Worm (Caenorhabditis elegans) whole organism, L2 larva: ENCODE data around the gene T06C10.3.

Experiments used
- C34F6.9 ChIP-seq: fragments of 150-350 bp; optimal IDR thresholded peaks from 2 replicates; lab custom pipeline; 2014; ENCODE audit warnings: missing biosample characterization, missing genetic modification characterization
- Y55F3AM.14 ChIP-seq: fragments of 200-800 bp; sonication (Bioruptor generic); optimal IDR thresholded peaks from 2 replicates; lab custom pipeline; 2018; ENCODE audit warnings: mild to moderate bottlenecking, missing genetic modification characterization, missing compliant biosample characterization
- ZK546.5 ChIP-seq: sonication (generic microtip); optimal IDR thresholded peaks from 2 replicates; lab custom pipeline; 2017; ENCODE audit warnings: missing biosample characterization, missing genetic modification characterization
- ama-1 ChIP-seq: fragments of 150-350 bp; optimal IDR thresholded peaks from 2 replicates; lab custom pipeline; 2018; ENCODE audit warnings: inconsistent platforms
- ceh-82 ChIP-seq: fragments of 150-350 bp; optimal IDR thresholded peaks from 2 replicates; lab custom pipeline; 2014; ENCODE audit warnings: missing biosample characterization, missing genetic modification characterization
- crh-2 ChIP-seq: sonication (generic microtip); optimal IDR thresholded peaks from 2 replicates; lab custom pipeline; 2017; ENCODE audit warnings: missing biosample characterization, missing genetic modification characterization
- elt-3 ChIP-seq: sonication (generic microtip); optimal IDR thresholded peaks from 2 replicates; lab custom pipeline; 2017; ENCODE audit warnings: missing biosample characterization, missing genetic modification characterization
- gmeb-1 ChIP-seq: fragments of 150-350 bp; optimal IDR thresholded peaks from 2 replicates; lab custom pipeline; 2014; ENCODE audit warnings: missing biosample characterization, missing genetic modification characterization
- lin-13 ChIP-seq: fragments of 150-350 bp; optimal IDR thresholded peaks from 2 replicates; lab custom pipeline; 2014; ENCODE audit warnings: missing biosample characterization, missing genetic modification reagents, missing genetic modification characterization
- lin-39 ChIP-seq: fragments of 150-350 bp; optimal IDR thresholded peaks from 2 replicates; lab custom pipeline; 2014; ENCODE audit warnings: missing biosample characterization, missing genetic modification reagents, missing genetic modification characterization
- mbf-1 ChIP-seq: sonication (generic microtip); optimal IDR thresholded peaks from 2 replicates; lab custom pipeline; 2017; ENCODE audit warnings: missing biosample characterization, missing genetic modification characterization
- mdl-1 ChIP-seq, 2 experiments: fragments of 150-350 bp in 1 of 2; sonication (generic microtip) in 1 of 2; optimal IDR thresholded peaks; 2 replicates each; lab custom pipeline; 2017; ENCODE audit warnings: missing biosample characterization in 2 of 2, missing genetic modification characterization in 2 of 2
- nhr-10 ChIP-seq: sonication (generic microtip); optimal IDR thresholded peaks from 2 replicates; lab custom pipeline; 2017; ENCODE audit warnings: missing biosample characterization, missing genetic modification characterization
- nhr-23 ChIP-seq: fragments of 150-350 bp; optimal IDR thresholded peaks from 2 replicates; lab custom pipeline; 2014; ENCODE audit warnings: missing biosample characterization, missing genetic modification reagents, missing genetic modification characterization
- nhr-237 ChIP-seq: fragments of 150-350 bp; optimal IDR thresholded peaks from 2 replicates; lab custom pipeline; 2014; ENCODE audit warnings: missing biosample characterization, missing genetic modification characterization
- nhr-25 ChIP-seq: fragments of 150-350 bp; sonication (generic microtip); optimal IDR thresholded peaks from 3 replicates; lab custom pipeline; 2014; ENCODE audit warnings: missing biosample characterization, missing genetic modification characterization
- peb-1 ChIP-seq: fragments of 150-350 bp; optimal IDR thresholded peaks from 2 replicates; lab custom pipeline; 2014; ENCODE audit warnings: missing biosample characterization, missing genetic modification characterization
- sem-4 ChIP-seq: fragments of 150-350 bp; optimal IDR thresholded peaks from 2 replicates; lab custom pipeline; 2014; ENCODE audit warnings: missing biosample characterization, missing genetic modification reagents, missing genetic modification characterization
- skn-1 ChIP-seq: sonication (generic microtip); optimal IDR thresholded peaks from 2 replicates; lab custom pipeline; 2017; ENCODE audit warnings: missing biosample characterization, missing genetic modification characterization
- sma-3 ChIP-seq: sonication (generic microtip); optimal IDR thresholded peaks from 2 replicates; lab custom pipeline; 2016; ENCODE audit warnings: missing genetic modification reagents, missing genetic modification characterization, missing compliant biosample characterization
- sma-9 ChIP-seq, 2 experiments: fragments of 150-350 bp in 1 of 2; sonication (generic microtip) in 1 of 2; optimal IDR thresholded peaks; 2 replicates each; lab custom pipeline; 2014 to 2016; ENCODE audit warnings: missing genetic modification characterization in 2 of 2, mild to moderate bottlenecking in 1 of 2, missing biosample characterization in 1 of 2, missing compliant biosample characterization in 1 of 2, missing genetic modification reagents in 1 of 2, moderate library complexity in 1 of 2
- unc-39 ChIP-seq: fragments of 150-350 bp; optimal IDR thresholded peaks from 2 replicates; lab custom pipeline; 2014; ENCODE audit warnings: missing biosample characterization, missing genetic modification characterization
- unc-55 ChIP-seq: fragments of 150-350 bp; sonication (generic microtip); optimal IDR thresholded peaks from 3 replicates; lab custom pipeline; 2014; ENCODE audit warnings: missing biosample characterization, missing genetic modification reagents, missing genetic modification characterization
- zag-1 ChIP-seq: fragments of 150-350 bp; optimal IDR thresholded peaks from 2 replicates; lab custom pipeline; 2014; ENCODE audit warnings: missing biosample characterization, missing genetic modification characterization
- ztf-1 ChIP-seq: fragments of 200-800 bp; sonication (Bioruptor generic); conservative IDR thresholded peaks from 2 replicates; pipeline ENCODE4 v1.3.6; 2022; ENCODE audit warnings: missing genetic modification characterization, missing compliant biosample characterization
- ztf-11 ChIP-seq: sonication (generic microtip); optimal IDR thresholded peaks from 2 replicates; lab custom pipeline; 2017; ENCODE audit warnings: missing biosample characterization, missing genetic modification characterization
- ztf-4 ChIP-seq: fragments of 150-350 bp; optimal IDR thresholded peaks from 2 replicates; lab custom pipeline; 2014; ENCODE audit warnings: missing biosample characterization, missing genetic modification characterization

The T06C10.3 gene

ce11 chrIV:7914991-7915390 is 44.4 kb downstream of the T06C10.3 start, which contains the start of gene C49H3.4:
TSS of gene C49H3.4 (plus strand) at chrIV:7915291.
- TF ChIP-seq lin-39 (tag; lab: Kevin White, UChicago) (no peak), sma-9 (GFP tag; optimal IDR thresholded peaks at IDR 0.05; lab: Kevin White, UChicago) (no peak), sma-9 (tag; optimal IDR thresholded peaks at IDR 0.05; lab: Kevin White, UChicago) (no peak), skn-1 (tag; lab: Kevin White, UChicago) (no peak), mdl-1 (tag; optimal IDR thresholded peaks at IDR 0.05; lab: Kevin White, UChicago) (no peak), sma-3 (GFP tag; lab: Kevin White, UChicago) (no peak), elt-3 (tag; lab: Kevin White, UChicago) (no peak), sem-4 (tag; lab: Kevin White, UChicago) (no peak), Y55F3AM.14 (no peak)

- TF ChIP-seq nhr-23 (tag; lab: Kevin White, UChicago) (no peak), elt-3 (tag; lab: Kevin White, UChicago) (no peak), ztf-11 (tag; lab: Kevin White, UChicago) (no peak), gmeb-1 (tag; lab: Kevin White, UChicago) (no peak)
Observed at ce11 chrIV:7916907-7917306, 46.4 kb downstream of the T06C10.3 start.

- no peak for TF ChIP-seq nhr-23 (tag; lab: Kevin White, UChicago)
- TF ChIP-seq unc-55, result no peak
- no peak for TF ChIP-seq C34F6.9 (tag; lab: Kevin White, UChicago)
- no peak for TF ChIP-seq peb-1 (tag; lab: Kevin White, UChicago)
- no peak for TF ChIP-seq nhr-25
Observed at ce11 chrIV:7917881-7918280, 47.3 kb downstream of the T06C10.3 start.

- TF ChIP-seq sma-9 (GFP tag; optimal IDR thresholded peaks at IDR 0.05; lab: Kevin White, UChicago), result no peak
- no peak for TF ChIP-seq sma-9 (tag; optimal IDR thresholded peaks at IDR 0.05; lab: Kevin White, UChicago)
- TF ChIP-seq unc-39 (tag; lab: Kevin White, UChicago), result no peak
- no peak for TF ChIP-seq crh-2 (tag; lab: Kevin White, UChicago)
- no peak for TF ChIP-seq nhr-10 (tag; lab: Kevin White, UChicago)
- no peak for TF ChIP-seq mbf-1 (tag; lab: Kevin White, UChicago)
- TF ChIP-seq ceh-82 (tag; lab: Kevin White, UChicago), result no peak
- no peak for TF ChIP-seq ama-1 (lab: Kevin White, UChicago)
- no peak for TF ChIP-seq nhr-237
- no peak for TF ChIP-seq nhr-25
- no peak for TF ChIP-seq zag-1 (tag; lab: Kevin White, UChicago)
- no peak for TF ChIP-seq ztf-4 (tag; lab: Kevin White, UChicago)
- TF ChIP-seq ZK546.5 (tag; lab: Kevin White, UChicago), result no peak
- TF ChIP-seq unc-55, result no peak
- no peak for TF ChIP-seq lin-13
- no peak for TF ChIP-seq ztf-1
- TF ChIP-seq, all 48 proteins: peak for 0
Observed at ce11 chrIV:7920126-7920525, 49.6 kb downstream of the T06C10.3 start, which contains the start of gene C49H3.16. TSS of gene C49H3.16 (plus strand) at chrIV:7920426.
